Fruit fly (Drosophila melanogaster): ENCODE results near the gene CG4995.

The CG4995 gene

DNA sequence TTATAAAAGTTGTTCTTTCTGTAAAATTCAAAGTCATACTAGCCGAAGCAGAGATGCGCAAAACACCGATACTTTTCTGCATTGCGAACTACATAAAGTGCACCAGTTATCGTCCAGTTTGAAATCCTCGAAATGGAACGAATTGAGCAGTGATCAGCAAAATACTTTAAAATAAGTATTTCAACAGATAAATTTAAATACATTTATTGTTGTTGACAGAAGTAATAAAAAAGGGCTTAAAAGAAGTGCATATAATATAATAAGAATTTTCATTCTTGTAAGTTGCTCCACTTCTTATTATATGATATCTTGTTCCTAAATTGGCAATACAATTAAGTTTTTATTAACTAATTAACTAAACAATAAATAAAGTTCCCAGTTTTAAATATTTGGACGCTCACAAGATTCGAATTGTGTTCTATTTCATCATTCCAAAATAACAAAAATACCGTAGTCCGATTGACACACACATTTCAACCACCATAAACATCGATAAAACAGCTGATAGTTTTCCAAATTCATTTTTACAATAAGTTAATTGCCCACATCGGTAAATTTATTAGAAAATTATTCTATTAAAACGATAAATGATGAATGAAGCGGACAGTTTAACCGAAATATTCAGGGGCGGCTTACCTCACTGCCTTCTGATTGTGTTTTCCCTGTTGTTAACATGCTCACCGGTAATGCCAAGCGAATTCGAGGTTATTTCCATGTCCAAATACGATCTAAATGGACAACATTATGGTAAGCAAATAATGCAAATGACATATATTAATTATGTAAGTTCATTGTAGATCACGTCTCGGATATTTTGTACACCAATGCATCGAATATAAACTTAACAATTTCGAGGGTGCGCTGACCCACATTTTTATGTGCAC is 7.7 kb upstream of the CG4995 start, which contains the start of the genes Usp14 and CG4972 (continued):
- TF ChIP-seq grn (GFP tag; optimal IDR thresholded peaks at IDR 0.05) (no peak), CG12155 (GFP tag; optimal IDR thresholded peaks at IDR 0.05) (no peak), lab (GFP tag; optimal IDR thresholded peaks at IDR 0.05) (no peak), CG4820 (GFP tag; optimal IDR thresholded peaks at IDR 0.05) (no peak), peb (GFP tag; IDR thresholded peaks at IDR 0.05) (no peak), Nf-YA (GFP tag; IDR thresholded peaks at IDR 0.05) (no peak), gcm2 (GFP tag; optimal IDR thresholded peaks at IDR 0.05) (no peak), Scr (GFP tag; IDR thresholded peaks at IDR 0.05; ENCODE audit: partially characterized antibody) (peak; percentile 54; the same call in 1 of the 2 replicates), trh (GFP tag; optimal IDR thresholded peaks at IDR 0.05) (no peak), stc (GFP tag; IDR thresholded peaks at IDR 0.05) (no peak), CG9437 (GFP tag; optimal IDR thresholded peaks at IDR 0.05) (no peak), yki (optimal IDR thresholded peaks at IDR 0.05) (no peak), Dref (GFP tag; IDR thresholded peaks at IDR 0.05) (peak; percentile 54), CG3726 (GFP tag; IDR thresholded peaks at IDR 0.05) (no peak), gcm (GFP tag; optimal IDR thresholded peaks at IDR 0.05) (no peak), Hr3 (GFP tag; optimal IDR thresholded peaks at IDR 0.05) (peak; percentile 0), pan (optimal IDR thresholded peaks at IDR 0.05) (no peak), pan (GFP tag; optimal IDR thresholded peaks at IDR 0.05 in 1 of 2, IDR thresholded peaks at IDR 0.05 in 1 of 2) (no peak), dm (GFP tag; optimal IDR thresholded peaks at IDR 0.05) (no peak), ap (GFP tag; IDR thresholded peaks at IDR 0.05) (no peak), crp (GFP tag; optimal IDR thresholded peaks at IDR 0.05) (peak in 1 of 2 experiments; percentile 78), Stat92E (GFP tag; optimal IDR thresholded peaks at IDR 0.05) (no peak), wor (GFP tag; IDR thresholded peaks at IDR 0.05) (no peak), cas (GFP tag; IDR thresholded peaks at IDR 0.05) (no peak), CG1603 (tag; optimal IDR thresholded peaks at IDR 0.05) (peak; percentile 99), Sin3A (optimal IDR thresholded peaks at IDR 0.05) (no peak), CG15269 (tag; optimal IDR thresholded peaks at IDR 0.05) (no peak), salm (tag; optimal IDR thresholded peaks at IDR 0.05) (no peak), Hr39 (optimal IDR thresholded peaks at IDR 0.05) (no peak), fu2 (GFP tag; optimal IDR thresholded peaks at IDR 0.05) (no peak), CG12104 (GFP tag; optimal IDR thresholded peaks at IDR 0.05) (peak; percentile 20), Sry-β (GFP tag; optimal IDR thresholded peaks at IDR 0.05) (peak; percentile 61), CG1024 (GFP tag; IDR thresholded peaks at IDR 0.05) (peak; percentile 79; the same call in 1 of the 2 replicates), CG4854 (GFP tag; optimal IDR thresholded peaks at IDR 0.05) (no peak), CG15696 (tag; optimal IDR thresholded peaks at IDR 0.05) (no peak), CG4617 (GFP tag; optimal IDR thresholded peaks at IDR 0.05; ENCODE audit: borderline replicate concordance) (peak; percentile 19), Dll (GFP tag; IDR thresholded peaks at IDR 0.05; ENCODE audit: partially characterized antibody) (peak; percentile 52; the same call in 1 of the 4 replicates), Ets65A (GFP tag) (peak; percentile 25), Kr (GFP tag; optimal IDR thresholded peaks at IDR 0.05) (no peak), Neu2 (GFP tag; optimal IDR thresholded peaks at IDR 0.05; ENCODE audit: borderline replicate concordance) (no peak), CG2712 (tag; optimal IDR thresholded peaks at IDR 0.05) (peak; percentile 33), slou (GFP tag; optimal IDR thresholded peaks at IDR 0.05) (no peak), CG12071 (GFP tag; optimal IDR thresholded peaks at IDR 0.05) (no peak), CG13775 (GFP tag; optimal IDR thresholded peaks at IDR 0.05) (peak; percentile 8), Poxn (GFP tag; IDR thresholded peaks at IDR 0.05) (no peak), hbn (GFP tag; IDR thresholded peaks at IDR 0.05; ENCODE audit: partially characterized antibody) (no peak), sd (tag; optimal IDR thresholded peaks at IDR 0.05) (no peak), z (GFP tag; IDR thresholded peaks at IDR 0.05) (no peak), CG3163 (GFP tag; optimal IDR thresholded peaks at IDR 0.05) (no peak), tx (GFP tag; optimal IDR thresholded peaks at IDR 0.05) (no peak)
